Fruit fly (Drosophila melanogaster): ENCODE results near the gene CG42688.

The CG42688 gene

DNA sequence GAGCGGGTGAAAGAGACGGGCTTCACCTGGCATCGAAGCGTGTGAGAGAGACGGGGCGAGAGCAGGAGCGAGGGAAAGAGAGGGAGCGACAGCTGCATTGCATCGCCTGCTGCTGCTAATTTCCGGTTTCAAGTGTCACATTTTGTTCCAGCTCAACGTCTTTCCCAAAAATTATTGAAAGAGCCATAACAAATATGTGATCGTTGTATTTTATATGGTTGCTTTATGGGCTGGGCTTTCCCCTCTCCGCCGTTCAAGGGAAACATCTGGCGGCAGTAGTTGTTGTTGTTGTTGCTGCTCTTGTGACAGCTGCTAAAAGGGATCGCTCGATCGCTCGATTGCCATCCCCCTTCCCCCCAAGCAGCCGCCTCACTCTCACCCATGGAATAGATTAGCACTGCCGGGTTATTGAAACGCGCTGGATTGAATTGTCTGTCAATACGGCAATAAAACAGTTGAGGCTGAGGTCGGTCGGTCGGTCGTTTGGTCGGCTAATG lies 27.7 kb downstream of the CG42688 start (continued):
- TF ChIP-seq ro (GFP tag; IDR thresholded peaks at IDR 0.05) (no peak), az2 (GFP tag; optimal IDR thresholded peaks at IDR 0.05) (no peak), ci (GFP tag; IDR thresholded peaks at IDR 0.05) (0 out of 3 replicates have a peak, but pooled peaks have one; percentile 26), CG11695 (GFP tag; IDR thresholded peaks at IDR 0.05) (no peak), chm (GFP tag; IDR thresholded peaks at IDR 0.05) (no peak), CG6254 (GFP tag; optimal IDR thresholded peaks at IDR 0.05) (peak; percentile 27), Hr39 (optimal IDR thresholded peaks at IDR 0.05) (no peak), E2f2 (GFP tag; IDR thresholded peaks at IDR 0.05) (no peak), slp2 (GFP tag; optimal IDR thresholded peaks at IDR 0.05) (no peak), ken (GFP tag; IDR thresholded peaks at IDR 0.05) (no peak), Hmr (GFP tag; optimal IDR thresholded peaks at IDR 0.05) (no peak), caup (GFP tag; optimal IDR thresholded peaks at IDR 0.05; ENCODE audit: severe bottlenecking) (peak; percentile 33), nom (GFP tag; optimal IDR thresholded peaks at IDR 0.05) (peak; percentile 60), slbo (GFP tag; IDR thresholded peaks at IDR 0.05) (no peak), lab (GFP tag; optimal IDR thresholded peaks at IDR 0.05) (peak; percentile 12), TFAM (GFP tag; optimal IDR thresholded peaks at IDR 0.05) (no peak), nau (GFP tag; optimal IDR thresholded peaks at IDR 0.05) (no peak), E2f1 (GFP tag; IDR thresholded peaks at IDR 0.05) (no peak), vvl (GFP tag; IDR thresholded peaks at IDR 0.05) (peak; percentile 61), tap (tag; optimal IDR thresholded peaks at IDR 0.05) (no peak), cwo (GFP tag; optimal IDR thresholded peaks at IDR 0.05) (no peak), btn (GFP tag; optimal IDR thresholded peaks at IDR 0.05) (no peak), dimm (GFP tag; IDR thresholded peaks at IDR 0.05) (no peak), Adf1 (GFP tag; IDR thresholded peaks at IDR 0.05) (peak; percentile 14; the same call in 1 of the 2 replicates), CG4282 (GFP tag; optimal IDR thresholded peaks at IDR 0.05) (no peak), ap (GFP tag; IDR thresholded peaks at IDR 0.05) (no peak), da (GFP tag; optimal IDR thresholded peaks at IDR 0.05) (peak; percentile 96), CG12942 (GFP tag; optimal IDR thresholded peaks at IDR 0.05) (no peak), CG5180 (GFP tag; optimal IDR thresholded peaks at IDR 0.05) (peak; percentile 28), Nf-YB (GFP tag; optimal IDR thresholded peaks at IDR 0.05) (no peak), twi (tag; optimal IDR thresholded peaks at IDR 0.05) (peak; percentile 98), Rx (GFP tag; IDR thresholded peaks at IDR 0.05) (no peak), knrl (GFP tag; IDR thresholded peaks at IDR 0.05; ENCODE audit: partially characterized antibody) (no peak), scrt (GFP tag; optimal IDR thresholded peaks at IDR 0.05) (no peak), Lim3 (GFP tag; IDR thresholded peaks at IDR 0.05) (no peak), ftz-f1 (GFP tag; optimal IDR thresholded peaks at IDR 0.05) (peak; percentile 29), CG2129 (GFP tag; IDR thresholded peaks at IDR 0.05; ENCODE audit: partially characterized antibody) (no peak), bcd (GFP tag; optimal IDR thresholded peaks at IDR 0.05) (no peak), crol (GFP tag; IDR thresholded peaks at IDR 0.05) (peak; percentile 90), CG12659 (GFP tag; optimal IDR thresholded peaks at IDR 0.05) (no peak), CG7963 (GFP tag; IDR thresholded peaks at IDR 0.05; ENCODE audit: partially characterized antibody) (no peak), sisA (GFP tag; IDR thresholded peaks at IDR 0.05) (no peak), CG17612 (GFP tag; IDR thresholded peaks at IDR 0.05) (no peak), CG8281 (tag; optimal IDR thresholded peaks at IDR 0.05) (peak; percentile 99), CG9215 (GFP tag; IDR thresholded peaks at IDR 0.05) (no peak), Xbp1 (GFP tag; optimal IDR thresholded peaks at IDR 0.05) (no peak), CG16815 (GFP tag; optimal IDR thresholded peaks at IDR 0.05) (no peak), dati (GFP tag; IDR thresholded peaks at IDR 0.05) (no peak), CG2116 (GFP tag; optimal IDR thresholded peaks at IDR 0.05) (no peak), CG2875 (GFP tag; optimal IDR thresholded peaks at IDR 0.05) (no peak), cato (GFP tag; optimal IDR thresholded peaks at IDR 0.05; ENCODE audit: borderline replicate concordance) (no peak)

All from whole organism, embryonic.